Worm (Caenorhabditis elegans) whole organism, L4 larva: Measurements from ENCODE around the gene nono-1.

ENCODE experiments used
- F26F4.8 ChIP-seq: fragments of 200-800 bp; sonication (Bioruptor generic); conservative IDR thresholded peaks from 2 replicates; pipeline ENCODE4 v1.3.6; 2022; ENCODE audit warnings: missing genetic modification characterization, missing compliant biosample characterization
- T26A8.4 ChIP-seq: fragments of 200-800 bp; sonication (Bioruptor generic); IDR thresholded peaks from 2 replicates; pipeline ENCODE4 v1.3.6; 2022; ENCODE audit warnings: missing genetic modification characterization, missing compliant biosample characterization
- Y105C5A.15 ChIP-seq: fragments of 200-800 bp; sonication (Bioruptor generic); IDR thresholded peaks from 2 replicates; pipeline ENCODE4 v1.3.6; 2022; ENCODE audit warnings: missing genetic modification characterization, missing compliant biosample characterization
- Y5F2A.4 ChIP-seq: fragments of 200-800 bp; sonication (Bioruptor generic); optimal IDR thresholded peaks from 2 replicates; lab custom pipeline; 2018; ENCODE audit warnings: mild to moderate bottlenecking, missing genetic modification characterization, missing compliant biosample characterization
- ZK546.5 ChIP-seq, 2 experiments: sonication (generic microtip); optimal IDR thresholded peaks; 2 replicates each; lab custom pipeline; 2017; ENCODE audit warnings: missing biosample characterization in 2 of 2, missing genetic modification characterization in 2 of 2
- aha-1 ChIP-seq: fragments of 150-350 bp; peaks from one replicate; lab custom pipeline; 2014; ENCODE audit warnings: missing biosample characterization, missing genetic modification characterization
- aly-2 ChIP-seq: sonication (generic microtip); optimal IDR thresholded peaks from 2 replicates; lab custom pipeline; 2018; ENCODE audit warnings: missing biosample characterization, missing genetic modification characterization
- ama-1 ChIP-seq: fragments of 150-350 bp; optimal IDR thresholded peaks from 2 replicates; lab custom pipeline; 2014; ENCODE audit warnings: inconsistent platforms, mixed read lengths
- arid-1 ChIP-seq: fragments of 200-800 bp; sonication (Bioruptor generic); conservative IDR thresholded peaks from 2 replicates; pipeline ENCODE4 v1.3.6; 2022; ENCODE audit warnings: missing genetic modification reagents, missing genetic modification characterization, missing compliant biosample characterization
- ceh-20 ChIP-seq: fragments of 200-800 bp; sonication (Bioruptor generic); IDR thresholded peaks from 2 replicates; pipeline ENCODE4 v1.3.6; 2022; ENCODE audit warnings: missing genetic modification reagents, missing genetic modification characterization, missing compliant biosample characterization
- ceh-32 ChIP-seq: sonication (generic microtip); optimal IDR thresholded peaks from 2 replicates; lab custom pipeline; 2016; ENCODE audit warnings: mild to moderate bottlenecking, missing genetic modification characterization, missing compliant biosample characterization; ENCODE audit not compliant: poor library complexity
- ces-1 ChIP-seq: fragments of 150-350 bp; sonication (generic microtip); optimal IDR thresholded peaks from 4 replicates; lab custom pipeline; 2014; ENCODE audit warnings: missing biosample characterization, missing genetic modification reagents, missing genetic modification characterization
- daf-16 ChIP-seq, 3 experiments: sonication (generic microtip); optimal IDR thresholded peaks; 2 replicates each; lab custom pipeline; 2016 to 2017; ENCODE audit warnings: missing genetic modification characterization in 3 of 3, missing genetic modification reagents in 3 of 3, mild to moderate bottlenecking in 2 of 3, missing compliant biosample characterization in 2 of 3, missing biosample characterization in 1 of 3, moderate library complexity in 1 of 3
- dpl-1 ChIP-seq: fragments of 150-350 bp; optimal IDR thresholded peaks from 2 replicates; lab custom pipeline; 2014; ENCODE audit warnings: missing biosample characterization, missing genetic modification reagents, missing genetic modification characterization
- dve-1 ChIP-seq: sonication (generic microtip); optimal IDR thresholded peaks from 2 replicates; lab custom pipeline; 2017; ENCODE audit warnings: antibody characterized with exemption, mild to moderate bottlenecking, missing genetic modification characterization, missing compliant biosample characterization; ENCODE audit not compliant: insufficient read depth
- egl-27 ChIP-seq: sonication (generic microtip); optimal IDR thresholded peaks from 3 replicates; lab custom pipeline; 2017; ENCODE audit warnings: missing biosample characterization, missing genetic modification reagents, missing genetic modification characterization
- egl-43 ChIP-seq: fragments of 200-800 bp; sonication (Bioruptor generic); IDR thresholded peaks from 2 replicates; pipeline ENCODE4 v1.3.6; 2022; ENCODE audit warnings: missing genetic modification reagents, missing genetic modification characterization, missing compliant biosample characterization
- gei-8 ChIP-seq: fragments of 200-800 bp; sonication (Bioruptor generic); optimal IDR thresholded peaks from 2 replicates; lab custom pipeline; 2018; ENCODE audit warnings: mild to moderate bottlenecking, missing genetic modification characterization, missing compliant biosample characterization
- hif-1 ChIP-seq, 2 experiments: sonication (generic microtip); optimal IDR thresholded peaks; 2 replicates each; lab custom pipeline; 2016 to 2017; ENCODE audit warnings: missing compliant biosample characterization in 2 of 2, missing genetic modification characterization in 2 of 2, missing genetic modification reagents in 2 of 2, missing genotype in 2 of 2, mild to moderate bottlenecking in 1 of 2
- hlh-11 ChIP-seq: fragments of 200-800 bp; sonication (Bioruptor generic); optimal IDR thresholded peaks from 2 replicates; lab custom pipeline; 2018; ENCODE audit warnings: mild to moderate bottlenecking, missing genetic modification characterization, missing compliant biosample characterization
- hlh-30 ChIP-seq: sonication (generic microtip); optimal IDR thresholded peaks from 2 replicates; lab custom pipeline; 2017; ENCODE audit warnings: antibody characterized with exemption, mild to moderate bottlenecking, missing genetic modification characterization, missing compliant biosample characterization; ENCODE audit not compliant: insufficient read depth
- hmg-1.1 ChIP-seq: fragments of 200-800 bp; sonication (Bioruptor generic); IDR thresholded peaks from 2 replicates; pipeline ENCODE4 v1.3.6; 2022; ENCODE audit warnings: missing genetic modification reagents, missing genetic modification characterization, missing compliant biosample characterization
- lin-38 ChIP-seq: fragments of 200-800 bp; sonication (Bioruptor generic); IDR thresholded peaks from 2 replicates; pipeline ENCODE4 v1.3.6; 2022; ENCODE audit warnings: missing genetic modification reagents, missing genetic modification characterization, missing compliant biosample characterization
- lsy-2 ChIP-seq, 2 experiments: fragments of 150-350 bp in 1 of 2; sonication (generic microtip) in 1 of 2; optimal IDR thresholded peaks; 2 replicates each; lab custom pipeline; 2014 to 2017; ENCODE audit warnings: missing biosample characterization in 2 of 2, missing genetic modification characterization in 2 of 2
- madf-5 ChIP-seq, 2 experiments: fragments of 200-800 bp; sonication (Bioruptor generic); IDR thresholded peaks; 2 replicates each; pipeline ENCODE4 v1.3.6; 2022; ENCODE audit warnings: missing compliant biosample characterization in 2 of 2, missing genetic modification characterization in 2 of 2
- mdt-29 ChIP-seq: fragments of 200-800 bp; sonication (Bioruptor generic); IDR thresholded peaks from 2 replicates; pipeline ENCODE4 v1.3.6; 2022; ENCODE audit warnings: missing genetic modification reagents, missing genetic modification characterization, missing compliant biosample characterization
- mes-2 ChIP-seq: sonication (generic microtip); optimal IDR thresholded peaks from 2 replicates; lab custom pipeline; 2016; ENCODE audit warnings: missing genotype, mild to moderate bottlenecking, missing genetic modification characterization, missing compliant biosample characterization; ENCODE audit not compliant: poor library complexity, severe bottlenecking
- mxl-2 ChIP-seq: fragments of 200-800 bp; sonication (Bioruptor generic); conservative IDR thresholded peaks from 2 replicates; pipeline ENCODE4 v1.3.6; 2022; ENCODE audit warnings: missing genetic modification reagents, missing genetic modification characterization, missing compliant biosample characterization
- nhr-10 ChIP-seq: fragments of 150-350 bp; optimal IDR thresholded peaks from 2 replicates; lab custom pipeline; 2014; ENCODE audit warnings: missing biosample characterization, missing genetic modification characterization
- nhr-102 ChIP-seq: sonication (generic microtip); optimal IDR thresholded peaks from 2 replicates; lab custom pipeline; 2016; ENCODE audit warnings: mild to moderate bottlenecking, missing genetic modification characterization, moderate library complexity, missing compliant biosample characterization
- nhr-25 ChIP-seq: sonication (generic microtip); optimal IDR thresholded peaks from 2 replicates; lab custom pipeline; 2017; ENCODE audit warnings: missing genetic modification characterization, mild to moderate bottlenecking, missing compliant biosample characterization, antibody characterized with exemption, moderate library complexity, borderline replicate concordance; ENCODE audit not compliant: insufficient read depth
- nhr-48 ChIP-seq: sonication (generic microtip); optimal IDR thresholded peaks from 2 replicates; lab custom pipeline; 2016; ENCODE audit warnings: mild to moderate bottlenecking, missing genetic modification characterization, missing compliant biosample characterization
- php-3 ChIP-seq: fragments of 200-800 bp; sonication (Bioruptor generic); IDR thresholded peaks from 2 replicates; pipeline ENCODE4 v1.3.6; 2022; ENCODE audit warnings: missing genetic modification reagents, missing genetic modification characterization, missing compliant biosample characterization
- pqm-1 ChIP-seq: sonication (generic microtip); optimal IDR thresholded peaks from 2 replicates; lab custom pipeline; 2017; ENCODE audit warnings: missing biosample characterization, missing genetic modification characterization
- rbr-2 ChIP-seq: sonication (generic microtip); optimal IDR thresholded peaks from 2 replicates; lab custom pipeline; 2016; ENCODE audit warnings: missing genotype, missing genetic modification characterization, missing compliant biosample characterization
- set-16 ChIP-seq: fragments of 200-800 bp; sonication (Bioruptor generic); IDR thresholded peaks from 2 replicates; pipeline ENCODE4 v1.3.6; 2022; ENCODE audit warnings: missing genetic modification reagents, missing genetic modification characterization, missing compliant biosample characterization
- snpc-4 ChIP-seq: fragments of 150-350 bp; optimal IDR thresholded peaks from 2 replicates; lab custom pipeline; 2014; ENCODE audit warnings: missing biosample characterization, missing genetic modification characterization
- spr-1 ChIP-seq: sonication (generic microtip); optimal IDR thresholded peaks from 2 replicates; lab custom pipeline; 2016; ENCODE audit warnings: mild to moderate bottlenecking, missing genetic modification characterization, missing compliant biosample characterization
- unc-130 ChIP-seq: sonication (generic microtip); optimal IDR thresholded peaks from 2 replicates; lab custom pipeline; 2016; ENCODE audit warnings: missing genetic modification reagents, missing genetic modification characterization, missing compliant biosample characterization
- unc-62 ChIP-seq, 3 experiments: fragments of 150-350 bp in 1 of 3; sonication (generic microtip); optimal IDR thresholded peaks in 2 of 3; peaks in 1 of 3; 1 replicate in 1 of 3; 2 replicates in 2 of 3; lab custom pipeline; 2014 to 2017; ENCODE audit warnings: missing biosample characterization in 3 of 3, missing genetic modification characterization in 3 of 3, missing genetic modification reagents in 3 of 3, missing genotype in 1 of 3
- zfp-3 ChIP-seq: fragments of 200-800 bp; sonication (Bioruptor generic); conservative IDR thresholded peaks from 2 replicates; pipeline ENCODE4 v1.3.6; 2022; ENCODE audit warnings: missing genetic modification reagents, missing genetic modification characterization, missing compliant biosample characterization

Gene nono-1

DNA sequence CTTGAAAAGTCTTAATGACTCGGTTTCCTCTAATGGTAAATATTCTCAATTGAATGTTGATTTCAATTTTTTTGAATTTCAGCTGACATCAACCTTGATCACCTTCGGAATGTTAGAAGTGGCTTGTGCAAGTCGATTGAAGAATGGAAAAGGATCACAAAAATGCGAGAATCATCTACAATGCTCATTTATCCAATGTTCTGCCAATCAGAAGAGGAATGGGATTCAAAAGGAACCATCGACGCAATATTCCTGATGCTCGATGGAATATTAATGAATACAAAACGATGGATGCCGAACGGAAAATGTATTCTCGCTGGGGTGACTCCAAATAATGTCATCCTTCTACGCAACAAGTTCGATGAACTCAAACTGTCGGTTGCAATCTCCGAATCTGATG lies 3.5 kb upstream of the nono-1 start:
- TF ChIP-seq ZK546.5 (tag; optimal IDR thresholded peaks at IDR 0.05; lab: Kevin White, UChicago) (no peak), aha-1 (tag; lab: Kevin White, UChicago) (peak; percentile 96)

- TF ChIP-seq aly-2 (tag; lab: Kevin White, UChicago) = no peak
- peak; percentile 73 for TF ChIP-seq mes-2
- peak; percentile 2 for TF ChIP-seq dpl-1 (GFP tag; lab: Kevin White, UChicago)
These were observed 1.0 kb upstream of the nono-1 start for ce11 chrIII:5959049-5959448.

- TF ChIP-seq set-16 (GFP tag; lab: Robert Waterston, UW) (peak; percentile 95), unc-130 (no peak), egl-43 (GFP tag; lab: Robert Waterston, UW) (0 out of 2 replicates have a peak, but pooled peaks have one; percentile 26), hif-1 (tag; optimal IDR thresholded peaks at IDR 0.05; lab: Kevin White, UChicago) (no peak), php-3 (GFP tag; lab: Robert Waterston, UW) (no peak), ama-1 (no peak), ceh-20 (GFP tag; lab: Robert Waterston, UW) (no peak), hlh-30 (tag; lab: Kevin White, UChicago) (no peak), unc-62 (GFP tag; optimal IDR thresholded peaks at IDR 0.05 in 1 of 2; lab: Kevin White, UChicago) (peak in 1 of 2 experiments; percentile 68), unc-62 (tag; optimal IDR thresholded peaks at IDR 0.05; lab: Kevin White, UChicago) (no peak), madf-5 (GFP tag; IDR thresholded peaks at IDR 0.05; lab: Robert Waterston, UW) (no peak)
These were observed 4.1 kb downstream of the nono-1 start for ce11 chrIII:5953913-5954290.

- peak; percentile 14 for TF ChIP-seq hlh-11
- TF ChIP-seq F26F4.8 = no peak
- peak; percentile 47 for TF ChIP-seq lin-38 (GFP tag; lab: Robert Waterston, UW)
- TF ChIP-seq dve-1 (tag; lab: Kevin White, UChicago) = peak; percentile 23
- 0 out of 2 replicates have a peak, but pooled peaks have one; percentile 5 for TF ChIP-seq mxl-2
- TF ChIP-seq egl-27 = no peak
- TF ChIP-seq daf-16 (GFP tag; optimal IDR thresholded peaks at IDR 0.05; lab: Kevin White, UChicago) = no peak
- TF ChIP-seq daf-16 (tag; optimal IDR thresholded peaks at IDR 0.05; lab: Kevin White, UChicago) = peak; percentile 28
- peak; percentile 2 for TF ChIP-seq gei-8 (GFP tag; lab: Kevin White, UChicago)
- TF ChIP-seq T26A8.4 (GFP tag; lab: Robert Waterston, UW) = peak; percentile 72; the same call in 1 of the 2 replicates
- peak; percentile 44 for TF ChIP-seq nhr-10
- peak; percentile 59; the same call in 1 of the 2 replicates for TF ChIP-seq egl-43 (GFP tag; lab: Robert Waterston, UW)
- peak; percentile 45 for TF ChIP-seq nhr-25 (tag; lab: Kevin White, UChicago)
- no peak for TF ChIP-seq ceh-32
- peak; percentile 6 for TF ChIP-seq Y5F2A.4 (GFP tag; lab: Kevin White, UChicago)
- no peak for TF ChIP-seq snpc-4 (tag; lab: Kevin White, UChicago)
- peak; percentile 47; the same call in 1 of the 2 replicates for TF ChIP-seq arid-1 (GFP tag; lab: Robert Waterston, UW)
- peak; percentile 22; the same call in 1 of the 2 replicates for TF ChIP-seq hmg-1.1 (GFP tag; lab: Robert Waterston, UW)
- peak; percentile 75 for TF ChIP-seq nhr-102 (tag; lab: Kevin White, UChicago)
- TF ChIP-seq pqm-1 (tag; lab: Kevin White, UChicago) = no peak
- TF ChIP-seq spr-1 (tag; lab: Kevin White, UChicago) = peak; percentile 20
- no peak for TF ChIP-seq ces-1 (GFP tag; lab: Kevin White, UChicago)
- TF ChIP-seq hif-1 (tag; optimal IDR thresholded peaks at IDR 0.05; lab: Kevin White, UChicago) = peak in 1 of 2 experiments; percentile 13
- peak; percentile 78; the same call in 1 of the 2 replicates for TF ChIP-seq zfp-3 (GFP tag; lab: Robert Waterston, UW)
- peak; percentile 14 for TF ChIP-seq nhr-48
- TF ChIP-seq Y105C5A.15 (GFP tag; lab: Robert Waterston, UW) = 0 out of 2 replicates have a peak, but pooled peaks have one; percentile 5
- peak; percentile 9 to 45 for TF ChIP-seq lsy-2 (tag; optimal IDR thresholded peaks at IDR 0.05; lab: Kevin White, UChicago)
- TF ChIP-seq rbr-2 (tag; lab: Kevin White, UChicago) = no peak
- TF ChIP-seq mes-2 = peak; percentile 36
- TF ChIP-seq mdt-29 (GFP tag; lab: Robert Waterston, UW) = no peak
These were observed 4.8 kb downstream of the nono-1 start for ce11 chrIII:5953041-5953912.
